Worm (Caenorhabditis elegans) whole organism, L1 larva: ENCODE measurements around the gene srd-39.

Experiments
- aly-2 ChIP-seq: fragments of 150-350 bp; optimal IDR thresholded peaks from 2 replicates; lab custom pipeline; 2014; ENCODE audit warnings: missing biosample characterization, missing genetic modification characterization
- egl-27 ChIP-seq, 2 experiments: fragments of 150-350 bp in 1 of 2; sonication (generic microtip); optimal IDR thresholded peaks; 3 replicates each; lab custom pipeline; 2017 to 2018; ENCODE audit warnings: missing biosample characterization in 2 of 2, missing genetic modification characterization in 2 of 2, missing genetic modification reagents in 2 of 2
- elt-2 ChIP-seq: sonication (generic microtip); optimal IDR thresholded peaks from 2 replicates; lab custom pipeline; 2016; ENCODE audit warnings: missing genetic modification characterization, mild to moderate bottlenecking, inconsistent platforms, missing compliant biosample characterization, missing genetic modification reagents
- mep-1 ChIP-seq: fragments of 150-350 bp; optimal IDR thresholded peaks from 2 replicates; lab custom pipeline; 2014; ENCODE audit warnings: missing biosample characterization, missing genetic modification characterization
- nhr-237 ChIP-seq: fragments of 150-350 bp; optimal IDR thresholded peaks from 2 replicates; lab custom pipeline; 2014; ENCODE audit warnings: missing biosample characterization, missing genetic modification characterization
- nhr-76 ChIP-seq: sonication (generic microtip); optimal IDR thresholded peaks from 2 replicates; lab custom pipeline; 2017; ENCODE audit warnings: missing biosample characterization, missing genetic modification characterization
- snpc-4 ChIP-seq: fragments of 150-350 bp; optimal IDR thresholded peaks from 2 replicates; lab custom pipeline; 2014; ENCODE audit warnings: missing biosample characterization, missing genetic modification characterization

ce11 chrX:13278876-13279275, 21.5 kb downstream of the srd-39 start, which contains the start of gene phf-33:
- TF ChIP-seq mep-1 (no peak), nhr-76 (tag; lab: Kevin White, UChicago) (no peak), nhr-237 (no peak), snpc-4 (tag; lab: Kevin White, UChicago) (no peak), elt-2 (tag; lab: Kevin White, UChicago) (no peak), egl-27 (tag; optimal IDR thresholded peaks at IDR 0.05; lab: Kevin White, UChicago) (no peak), aly-2 (tag; lab: Kevin White, UChicago) (no peak)
